Worm (Caenorhabditis elegans) whole organism, L4/young adult: Measurements from ENCODE around the gene T28A11.4.

Source experiments
- W03F9.2 ChIP-seq: fragments of 150-350 bp; optimal IDR thresholded peaks from 2 replicates; lab custom pipeline; 2014; ENCODE audit warnings: missing biosample characterization, missing genetic modification characterization
- dao-5 ChIP-seq: sonication (generic microtip); optimal IDR thresholded peaks from 2 replicates; lab custom pipeline; 2016; ENCODE audit warnings: missing genotype, missing genetic modification characterization, moderate library complexity, missing compliant biosample characterization
- him-1 ChIP-seq: sonication (generic microtip); optimal IDR thresholded peaks from 2 replicates; lab custom pipeline; 2016; ENCODE audit warnings: missing genotype, missing genetic modification reagents, missing genetic modification characterization, missing compliant biosample characterization

- no peak for TF ChIP-seq dao-5
- TF ChIP-seq him-1 (tag; lab: Kevin White, UChicago), result no peak
- no peak for TF ChIP-seq W03F9.2
These were observed 37.2 kb upstream of the T28A11.4 start, which contains the start of the genes K08D9.9 and str-16 for ce11 chrV:3236610-3237009.
